Fruit fly (Drosophila melanogaster): ENCODE data around the gene EndoGI.
A peak's percentile ranks its signal among the peaks of the same experiment; 100 is the strongest.

Gene EndoGI

DNA sequence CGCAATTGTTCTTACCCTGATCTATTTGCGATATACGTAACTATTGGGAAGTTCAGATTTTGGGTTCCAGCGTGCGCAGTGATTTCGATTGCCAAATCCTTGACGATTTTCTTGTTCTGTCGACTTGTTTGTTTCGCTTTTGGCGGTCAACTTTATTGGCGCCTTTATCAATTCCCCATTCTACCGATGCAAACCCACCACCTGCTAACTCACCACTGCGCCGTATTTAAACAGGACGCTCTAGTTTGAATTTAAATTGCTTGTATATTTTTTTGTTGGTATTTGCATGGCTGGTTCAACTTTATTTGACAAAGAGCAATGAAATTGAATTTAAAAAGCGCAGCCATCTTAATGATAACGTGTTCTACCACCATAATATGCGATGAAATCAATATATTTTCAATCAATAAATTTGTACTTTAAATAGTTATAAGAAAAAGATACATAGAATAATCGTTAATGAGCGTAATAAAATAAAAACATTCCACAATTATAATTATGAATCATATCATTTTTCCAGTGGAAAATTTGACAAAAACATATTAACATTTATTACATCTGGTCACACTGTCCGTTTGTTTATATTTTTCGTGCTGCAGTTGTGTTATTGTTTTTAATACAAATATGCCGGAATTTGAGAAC, 4.2 kb downstream of the EndoGI start, which contains the start of the genes twe and CG4935 (continued):
- TF ChIP-seq CG10631 (GFP tag; optimal IDR thresholded peaks at IDR 0.05) (peak; percentile 15), cyc (GFP tag; optimal IDR thresholded peaks at IDR 0.05) (no peak), CG6808 (GFP tag; optimal IDR thresholded peaks at IDR 0.05) (no peak), fd59A (GFP tag; optimal IDR thresholded peaks at IDR 0.05) (no peak), vri (GFP tag; optimal IDR thresholded peaks at IDR 0.05) (no peak), CG34406 (GFP tag; optimal IDR thresholded peaks at IDR 0.05) (no peak), net (GFP tag; optimal IDR thresholded peaks at IDR 0.05) (peak; percentile 46), Ets96B (tag; optimal IDR thresholded peaks at IDR 0.05) (no peak), Eip93F (GFP tag; optimal IDR thresholded peaks at IDR 0.05) (no peak), Hr39 (GFP tag; optimal IDR thresholded peaks at IDR 0.05) (no peak), CG6854 (GFP tag; optimal IDR thresholded peaks at IDR 0.05) (no peak), topi (GFP tag; optimal IDR thresholded peaks at IDR 0.05) (no peak), Sox102F (GFP tag; optimal IDR thresholded peaks at IDR 0.05) (no peak)

DNA sequence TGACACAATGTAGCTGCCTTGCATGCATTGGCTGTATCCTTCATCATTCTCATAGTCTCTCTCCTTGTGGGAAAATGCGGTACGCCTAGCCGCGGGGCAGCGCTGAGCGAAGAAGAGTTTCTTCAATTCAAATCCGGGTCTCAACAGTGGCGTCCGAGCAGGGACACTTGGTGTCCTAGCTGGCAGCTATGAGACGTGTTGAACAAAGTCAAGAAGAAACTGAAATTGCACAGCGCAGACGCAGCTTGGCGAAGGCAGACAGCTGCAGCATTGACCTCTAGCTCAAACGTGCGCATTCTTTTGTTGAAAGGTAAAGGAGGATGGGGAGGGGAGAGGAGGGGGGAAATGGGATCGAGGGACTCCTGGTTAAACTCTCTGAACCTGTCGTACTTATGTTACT, 6.2 kb downstream of the EndoGI start:
- no peak for TF ChIP-seq Blimp-1 (GFP tag; optimal IDR thresholded peaks at IDR 0.05)
- no peak for TF ChIP-seq CG4318 (GFP tag; optimal IDR thresholded peaks at IDR 0.05)
- TF ChIP-seq CG3919 (GFP tag; optimal IDR thresholded peaks at IDR 0.05), result no peak
- no peak for TF ChIP-seq Hr38 (GFP tag; optimal IDR thresholded peaks at IDR 0.05)
- no peak for TF ChIP-seq CG16779 (tag; optimal IDR thresholded peaks at IDR 0.05)
- TF ChIP-seq svp (GFP tag), result no peak
- TF ChIP-seq Hr4 (GFP tag; optimal IDR thresholded peaks at IDR 0.05), result no peak
- TF ChIP-seq fd85E (GFP tag; optimal IDR thresholded peaks at IDR 0.05), result no peak

dm6 chr2L:16267159-16268065, 9.9 kb downstream of the EndoGI start:
- TF ChIP-seq Sox14 (GFP tag; optimal IDR thresholded peaks at IDR 0.05), result peak; percentile 0
- no peak for TF ChIP-seq Hr38 (GFP tag; optimal IDR thresholded peaks at IDR 0.05)
- peak; percentile 44 for TF ChIP-seq OdsH (GFP tag; optimal IDR thresholded peaks at IDR 0.05)
- peak; percentile 52 for TF ChIP-seq CG10631 (GFP tag; optimal IDR thresholded peaks at IDR 0.05)
- TF ChIP-seq CG10669 (GFP tag; optimal IDR thresholded peaks at IDR 0.05), result peak; percentile 41
- TF ChIP-seq CG11762 (GFP tag; optimal IDR thresholded peaks at IDR 0.05; ENCODE audit: insufficient read depth), result peak; percentile 22
- TF ChIP-seq achi (GFP tag; optimal IDR thresholded peaks at IDR 0.05), result peak; percentile 31
- TF ChIP-seq dsx (GFP tag; optimal IDR thresholded peaks at IDR 0.05; ENCODE audit: poor library complexity, severe bottlenecking), result peak; percentile 98
- TF ChIP-seq topi (GFP tag; optimal IDR thresholded peaks at IDR 0.05), result peak; percentile 15
- TF ChIP-seq eg (GFP tag; IDR thresholded peaks at IDR 0.05), result no peak
- no peak for TF ChIP-seq pdm3 (GFP tag; optimal IDR thresholded peaks at IDR 0.05)
- TF ChIP-seq Ets96B (tag; optimal IDR thresholded peaks at IDR 0.05), result peak; percentile 33
- TF ChIP-seq CG6854 (GFP tag; optimal IDR thresholded peaks at IDR 0.05), result no peak
- TF ChIP-seq acj6 (GFP tag; optimal IDR thresholded peaks at IDR 0.05), result peak; percentile 18
- no peak for TF ChIP-seq cyc (GFP tag; optimal IDR thresholded peaks at IDR 0.05)
- peak; percentile 5 for TF ChIP-seq CG3919 (GFP tag; optimal IDR thresholded peaks at IDR 0.05)
- TF ChIP-seq dac (GFP tag; optimal IDR thresholded peaks at IDR 0.05), result no peak
- TF ChIP-seq vri (GFP tag; optimal IDR thresholded peaks at IDR 0.05), result no peak
- no peak for TF ChIP-seq CG7368 (GFP tag; optimal IDR thresholded peaks at IDR 0.05)
- no peak for TF ChIP-seq CG34406 (GFP tag; optimal IDR thresholded peaks at IDR 0.05)
- peak; percentile 28 to 77 for TF ChIP-seq ss (GFP tag; optimal IDR thresholded peaks at IDR 0.05)
- no peak for TF ChIP-seq fkh (GFP tag; optimal IDR thresholded peaks at IDR 0.05)
- TF ChIP-seq CG6792 (GFP tag; optimal IDR thresholded peaks at IDR 0.05), result peak; percentile 13
- peak; percentile 76 for TF ChIP-seq Eip78C (GFP tag)
- peak; percentile 42 for TF ChIP-seq fd59A (GFP tag; optimal IDR thresholded peaks at IDR 0.05)
- peak; percentile 31 for TF ChIP-seq CG6808 (GFP tag; optimal IDR thresholded peaks at IDR 0.05)
- TF ChIP-seq spab (GFP tag; optimal IDR thresholded peaks at IDR 0.05), result peak; percentile 17
- no peak for TF ChIP-seq svp (GFP tag)
- TF ChIP-seq Met (GFP tag; optimal IDR thresholded peaks at IDR 0.05), result no peak
- no peak for TF ChIP-seq Blimp-1 (GFP tag; optimal IDR thresholded peaks at IDR 0.05)
- no peak for TF ChIP-seq fd85E (GFP tag; optimal IDR thresholded peaks at IDR 0.05)
- no peak for TF ChIP-seq lz (GFP tag; optimal IDR thresholded peaks at IDR 0.05)
- no peak for TF ChIP-seq Sox15 (GFP tag; optimal IDR thresholded peaks at IDR 0.05)
- peak; percentile 54 for TF ChIP-seq Eip75B (GFP tag; optimal IDR thresholded peaks at IDR 0.05)
- no peak for TF ChIP-seq CG11294 (GFP tag; IDR thresholded peaks at IDR 0.05)
- TF ChIP-seq CG8319 (GFP tag; optimal IDR thresholded peaks at IDR 0.05), result no peak

Measured in whole organism, prepupa.